Fruit fly (Drosophila melanogaster) whole organism, embryonic: ENCODE measurements around the gene Trm7-34.
A peak's percentile ranks its signal among the peaks of the same experiment; 100 is the strongest.

Source experiments
- Aef1 ChIP-seq: fragments of 200-800 bp; sonication (Bioruptor generic); IDR thresholded peaks from 3 replicates; pipeline ENCODE4 v1.3.6; 2022; ENCODE audit warnings: missing biosample characterization, missing genetic modification characterization
- Antp ChIP-seq: fragments of 200-800 bp; sonication (Bioruptor generic); optimal IDR thresholded peaks from 3 replicates; lab custom pipeline; 2016; ENCODE audit warnings: missing biosample characterization, missing genetic modification characterization
- BEAF-32 ChIP-seq: fragments of 200-800 bp; sonication (Bioruptor generic); optimal IDR thresholded peaks from 3 replicates; lab custom pipeline; 2017; ENCODE audit warnings: missing biosample characterization, missing genetic modification characterization, mild to moderate bottlenecking, moderate library complexity, missing genetic modification reagents
- Bgb ChIP-seq: fragments of 200-800 bp; sonication (Bioruptor generic); IDR thresholded peaks from 2 replicates; pipeline ENCODE4 v1.3.6; 2022; ENCODE audit warnings: missing biosample characterization, missing genetic modification characterization; ENCODE audit not compliant: partially characterized antibody
- CG10431 ChIP-seq: fragments of 200-800 bp; sonication (Bioruptor generic); optimal IDR thresholded peaks from 3 replicates; lab custom pipeline; 2018; ENCODE audit warnings: missing biosample characterization, mild to moderate bottlenecking, missing genetic modification characterization
- CG10543 ChIP-seq: fragments of 200-800 bp; sonication (Bioruptor generic); optimal IDR thresholded peaks from 3 replicates; lab custom pipeline; 2017; ENCODE audit warnings: missing biosample characterization, mild to moderate bottlenecking, missing genetic modification characterization, moderate library complexity
- CG11695 ChIP-seq: fragments of 200-800 bp; sonication (Bioruptor generic); IDR thresholded peaks from 3 replicates; pipeline ENCODE4 v1.3.6; 2022; ENCODE audit warnings: missing biosample characterization, missing genetic modification characterization
- CG12104 ChIP-seq: fragments of 200-800 bp; sonication (Bioruptor generic); optimal IDR thresholded peaks from 3 replicates; lab custom pipeline; 2016; ENCODE audit warnings: missing biosample characterization, missing genetic modification characterization
- CG13296 ChIP-seq: fragments of 200-800 bp; sonication (Bioruptor generic); optimal IDR thresholded peaks from 3 replicates; lab custom pipeline; 2018; ENCODE audit warnings: missing biosample characterization, mild to moderate bottlenecking, missing genetic modification characterization
- CG14014 ChIP-seq: fragments of 200-800 bp; sonication (Bioruptor generic); IDR thresholded peaks from 2 replicates; pipeline ENCODE4 v1.3.6; 2022; ENCODE audit warnings: missing biosample characterization, missing genetic modification characterization
- CG14050 ChIP-seq: fragments of 200-800 bp; sonication (Bioruptor generic); IDR thresholded peaks from 3 replicates; pipeline ENCODE4 v1.3.6; 2022; ENCODE audit warnings: missing biosample characterization, missing genetic modification characterization
- CG14667 ChIP-seq: fragments of 200-800 bp; sonication (Bioruptor generic); IDR thresholded peaks from 2 replicates; pipeline ENCODE4 v1.3.6; 2022; ENCODE audit warnings: missing biosample characterization, missing genetic modification characterization
- CG15011 ChIP-seq: fragments of 200-800 bp; sonication (Bioruptor generic); optimal IDR thresholded peaks from 3 replicates; lab custom pipeline; 2018; ENCODE audit warnings: missing biosample characterization, mild to moderate bottlenecking, missing genetic modification characterization
- CG16813 ChIP-seq: fragments of 200-800 bp; sonication (Bioruptor generic); IDR thresholded peaks from 3 replicates; pipeline ENCODE4 v1.3.6; 2022; ENCODE audit warnings: missing biosample characterization, missing genetic modification characterization; ENCODE audit not compliant: partially characterized antibody
- CG16863 ChIP-seq: fragments of 200-800 bp; sonication (Bioruptor generic); optimal IDR thresholded peaks from 3 replicates; lab custom pipeline; 2016; ENCODE audit warnings: missing biosample characterization, missing genetic modification characterization
- CG17186 ChIP-seq: fragments of 200-800 bp; sonication (Bioruptor generic); optimal IDR thresholded peaks from 3 replicates; lab custom pipeline; 2017; ENCODE audit warnings: missing biosample characterization, missing genetic modification reagents, missing genetic modification characterization
- CG18599 ChIP-seq: fragments of 200-800 bp; sonication (Bioruptor generic); optimal IDR thresholded peaks from 3 replicates; lab custom pipeline; 2017; ENCODE audit warnings: missing biosample characterization, missing genetic modification characterization, mild to moderate bottlenecking, moderate library complexity, missing genetic modification reagents
- CG2116 ChIP-seq: fragments of 200-800 bp; sonication (Bioruptor generic); optimal IDR thresholded peaks from 3 replicates; lab custom pipeline; 2018; ENCODE audit warnings: missing biosample characterization, mild to moderate bottlenecking, missing genetic modification characterization
- CG2199 ChIP-seq: fragments of 200-800 bp; sonication (Bioruptor generic); IDR thresholded peaks from 3 replicates; pipeline ENCODE4 v1.3.6; 2022; ENCODE audit warnings: missing biosample characterization, missing genetic modification characterization
- CG30020 ChIP-seq: fragments of 200-800 bp; optimal IDR thresholded peaks from 2 replicates; lab custom pipeline; 2019; ENCODE audit warnings: missing biosample characterization, mild to moderate bottlenecking, missing genetic modification characterization, moderate library complexity
- CG32772 ChIP-seq: fragments of 200-800 bp; sonication (Bioruptor generic); IDR thresholded peaks from 2 replicates; pipeline ENCODE4 v1.3.6; 2022; ENCODE audit warnings: missing biosample characterization, missing genetic modification characterization
- CG3726 ChIP-seq: fragments of 200-800 bp; sonication (Bioruptor generic); IDR thresholded peaks from 3 replicates; pipeline ENCODE4, ENCODE4 v1.3.6; 2022; ENCODE audit warnings: missing biosample characterization, missing genetic modification characterization
- CG3995 ChIP-seq: fragments of 200-800 bp; sonication (Bioruptor generic); optimal IDR thresholded peaks from 3 replicates; lab custom pipeline; 2016; ENCODE audit warnings: missing biosample characterization, missing genetic modification characterization
- CG7357 ChIP-seq: fragments of 200-800 bp; sonication (Bioruptor generic); IDR thresholded peaks from 3 replicates; pipeline ENCODE4 v1.3.6; 2022; ENCODE audit warnings: missing biosample characterization, missing genetic modification characterization
- CG7556 ChIP-seq: fragments of 200-800 bp; sonication (Bioruptor generic); optimal IDR thresholded peaks from 2 replicates; lab custom pipeline; 2017; ENCODE audit warnings: missing biosample characterization, mild to moderate bottlenecking, missing genetic modification characterization
- CG7786 ChIP-seq: fragments of 200-800 bp; sonication (Bioruptor generic); optimal IDR thresholded peaks from 2 replicates; lab custom pipeline; 2016; ENCODE audit warnings: missing biosample characterization, missing genetic modification characterization
- Dfd ChIP-seq, 2 experiments: fragments of >200 bp; optimal IDR thresholded peaks; 2 replicates each; lab custom pipeline; 2017; ENCODE audit warnings: missing biosample characterization in 2 of 2, missing genetic modification characterization in 2 of 2
- ERR ChIP-seq: fragments of 200-800 bp; sonication (Bioruptor generic); optimal IDR thresholded peaks from 2 replicates; lab custom pipeline; 2016; ENCODE audit warnings: missing biosample characterization, missing genetic modification characterization
- HLH4C ChIP-seq: fragments of 200-800 bp; sonication (Bioruptor generic); IDR thresholded peaks from 3 replicates; pipeline ENCODE4 v1.3.6; 2022; ENCODE audit warnings: missing biosample characterization, missing genetic modification characterization; ENCODE audit not compliant: partially characterized antibody
- HLHmδ ChIP-seq: fragments of 200-800 bp; sonication (Bioruptor generic); optimal IDR thresholded peaks from 2 replicates; lab custom pipeline; 2018; ENCODE audit warnings: missing biosample characterization, mild to moderate bottlenecking, missing genetic modification characterization, moderate library complexity
- Hey ChIP-seq: fragments of 200-800 bp; sonication (Bioruptor generic); optimal IDR thresholded peaks from 3 replicates; lab custom pipeline; 2018; ENCODE audit warnings: missing biosample characterization, mild to moderate bottlenecking, missing genetic modification characterization
- Mad ChIP-seq: fragments of 200-800 bp; sonication (Bioruptor generic); optimal IDR thresholded peaks from 2 replicates; lab custom pipeline; 2016; ENCODE audit warnings: missing biosample characterization, missing genetic modification characterization
- Mrtf ChIP-seq: fragments of 200-800 bp; sonication (Bioruptor generic); IDR thresholded peaks from 3 replicates; pipeline ENCODE4 v1.3.6; 2022; ENCODE audit warnings: missing biosample characterization, missing genetic modification characterization
- NFAT ChIP-seq: fragments of 200-800 bp; sonication (Bioruptor generic); IDR thresholded peaks from 2 replicates; pipeline ENCODE4 v1.3.6; 2022; ENCODE audit warnings: missing biosample characterization, missing genetic modification characterization
- Nf-YB ChIP-seq: fragments of 200-800 bp; sonication (Bioruptor generic); optimal IDR thresholded peaks from 3 replicates; lab custom pipeline; 2019; ENCODE audit warnings: missing biosample characterization, mild to moderate bottlenecking, missing genetic modification characterization, moderate library complexity
- Taf1 ChIP-seq: fragments of 200-800 bp; sonication (Bioruptor generic); IDR thresholded peaks from 2 replicates; pipeline ENCODE4 v1.3.6; 2022; ENCODE audit warnings: missing biosample characterization, missing genetic modification characterization
- aop ChIP-seq: fragments of 200-800 bp; sonication (Bioruptor generic); IDR thresholded peaks from 2 replicates; pipeline ENCODE4 v1.3.6; 2022; ENCODE audit warnings: missing biosample characterization, missing genetic modification characterization
- chif ChIP-seq, 2 experiments: fragments of 200-800 bp; sonication (Bioruptor generic); optimal IDR thresholded peaks; 3 replicates each; lab custom pipeline; 2016; ENCODE audit warnings: missing biosample characterization in 2 of 2, missing genetic modification characterization in 2 of 2
- eve ChIP-seq, 2 experiments: fragments of >200 bp; optimal IDR thresholded peaks; 2 replicates each; lab custom pipeline; 2017; ENCODE audit warnings: missing biosample characterization in 2 of 2, missing genetic modification characterization in 2 of 2
- ewg ChIP-seq: fragments of 200-800 bp; sonication (Bioruptor generic); optimal IDR thresholded peaks from 3 replicates; lab custom pipeline; 2017; ENCODE audit warnings: mild to moderate bottlenecking, missing biosample characterization, missing genetic modification reagents, missing genetic modification characterization
- kay ChIP-seq: fragments of 200-800 bp; sonication (Bioruptor generic); optimal IDR thresholded peaks from 2 replicates; lab custom pipeline; 2016; ENCODE audit warnings: missing biosample characterization, missing genetic modification characterization
- klu ChIP-seq: fragments of 200-800 bp; sonication (Bioruptor generic); IDR thresholded peaks from 2 replicates; pipeline ENCODE4 v1.3.6; 2022; ENCODE audit warnings: missing biosample characterization, missing genetic modification characterization
- luna ChIP-seq: fragments of 200-800 bp; sonication (Bioruptor generic); optimal IDR thresholded peaks from 2 replicates; lab custom pipeline; 2016; ENCODE audit warnings: missing biosample characterization, missing genetic modification characterization
- nau ChIP-seq: fragments of 200-800 bp; sonication (Bioruptor generic); optimal IDR thresholded peaks from 3 replicates; lab custom pipeline; 2017; ENCODE audit warnings: missing biosample characterization, mild to moderate bottlenecking, missing genetic modification characterization, missing genetic modification reagents
- onecut ChIP-seq: fragments of 200-800 bp; sonication (Bioruptor generic); IDR thresholded peaks from 2 replicates; pipeline ENCODE4 v1.3.6; 2022; ENCODE audit warnings: missing biosample characterization, missing genetic modification characterization
- pho ChIP-seq: fragments of 200-800 bp; sonication (Bioruptor generic); optimal IDR thresholded peaks from 2 replicates; lab custom pipeline; 2016; ENCODE audit warnings: missing biosample characterization, missing genetic modification characterization
- sc ChIP-seq, 3 experiments: fragments of >200 bp in 2 of 3; fragments of 200-800 bp in 1 of 3; sonication (Bioruptor generic) in 1 of 3; optimal IDR thresholded peaks; 2 replicates in 2 of 3; 3 replicates in 1 of 3; lab custom pipeline; 2017; ENCODE audit warnings: mild to moderate bottlenecking in 1 of 3, missing biosample characterization in 1 of 3, missing genetic modification characterization in 1 of 3, missing genetic modification reagents in 1 of 3
- slbo ChIP-seq: fragments of 200-800 bp; sonication (Bioruptor generic); IDR thresholded peaks from 2 replicates; pipeline ENCODE4 v1.3.6; 2022; ENCODE audit warnings: missing biosample characterization, missing genetic modification characterization
- stc ChIP-seq: fragments of 200-800 bp; sonication (Bioruptor generic); IDR thresholded peaks from 2 replicates; pipeline ENCODE4 v1.3.6; 2022; ENCODE audit warnings: missing biosample characterization, missing genetic modification characterization
- tin ChIP-seq: fragments of 200-800 bp; sonication (Bioruptor generic); optimal IDR thresholded peaks from 3 replicates; lab custom pipeline; 2016; ENCODE audit warnings: missing biosample characterization, missing genetic modification characterization

Gene Trm7-34

dm6 chr3R:21101453-21102214 is 32.0 kb downstream of the Trm7-34 start, which contains the start of the genes CG7044 and Tbc1d22 (continued):
- TF ChIP-seq Dfd (GFP tag; optimal IDR thresholded peaks at IDR 0.05; lab: Kevin White, UChicago) = no peak
- TF ChIP-seq Mrtf (GFP tag; lab: Robert Waterston, UW) = no peak; the same call in 2 of the 3 replicates
- TF ChIP-seq stc (GFP tag; lab: Robert Waterston, UW) = no peak
- TF ChIP-seq CG7556 = peak; percentile 60
- no peak for TF ChIP-seq CG14050 (GFP tag; lab: Robert Waterston, UW)
- peak; percentile 41 for TF ChIP-seq CG30020 (tag; lab: Kevin White, UChicago)
- TF ChIP-seq CG12104 = peak; percentile 40
- TF ChIP-seq pho = peak; percentile 33
- no peak for TF ChIP-seq Taf1 (GFP tag; lab: Robert Waterston, UW)
- TF ChIP-seq HLH4C (GFP tag; lab: Robert Waterston, UW) = no peak
- no peak; the same call in 1 of the 2 replicates for TF ChIP-seq CG32772 (GFP tag; lab: Robert Waterston, UW)
- no peak for TF ChIP-seq Hey
- TF ChIP-seq Bgb = peak; percentile 27; the same call in 1 of the 2 replicates
- TF ChIP-seq Antp (GFP tag; lab: Kevin White, UChicago) = no peak
- TF ChIP-seq CG16863 (GFP tag; lab: Kevin White, UChicago) = no peak
- no peak for TF ChIP-seq klu (GFP tag; lab: Robert Waterston, UW)
- no peak for TF ChIP-seq aop
- peak; percentile 96 for TF ChIP-seq CG3995 (GFP tag; lab: Kevin White, UChicago)
- TF ChIP-seq CG14014 (GFP tag; lab: Robert Waterston, UW) = no peak
- peak; percentile 15 for TF ChIP-seq ewg (GFP tag; lab: Kevin White, UChicago)
- no peak for TF ChIP-seq CG10543
- no peak for TF ChIP-seq CG3726 (GFP tag; lab: Robert Waterston, UW)
- no peak for TF ChIP-seq CG7786 (GFP tag; lab: Kevin White, UChicago)
- peak in 1 of 2 experiments; percentile 20 for TF ChIP-seq chif (GFP tag; optimal IDR thresholded peaks at IDR 0.05; lab: Kevin White, UChicago)
- no peak for TF ChIP-seq CG18599 (GFP tag; lab: Kevin White, UChicago)
- TF ChIP-seq luna (GFP tag; lab: Kevin White, UChicago) = no peak
- peak; percentile 51 for TF ChIP-seq tin
- 0 out of 3 replicates have a peak, but pooled peaks have one; percentile 23 for TF ChIP-seq Aef1 (GFP tag; lab: Robert Waterston, UW)
- TF ChIP-seq CG11695 (GFP tag; lab: Robert Waterston, UW) = no peak
- 0 out of 3 replicates have a peak, but pooled peaks have one; percentile 34 for TF ChIP-seq CG2199 (GFP tag; lab: Robert Waterston, UW)
- TF ChIP-seq CG2116 (GFP tag; lab: Kevin White, UChicago) = peak; percentile 29
- TF ChIP-seq onecut = no peak

dm6 chr3R:21097631-21098117 is 36.0 kb downstream of the Trm7-34 start, which contains the start of gene RhoGAP93B:
Gene RhoGAP93B (minus strand): TSS chr3R:21097827.
- TF ChIP-seq CG13296 (GFP tag; lab: Kevin White, UChicago) (peak; percentile 64), nau (GFP tag; lab: Kevin White, UChicago) (no peak), CG10431 (GFP tag; lab: Kevin White, UChicago) (no peak), BEAF-32 (peak; percentile 100), ERR (GFP tag; lab: Kevin White, UChicago) (peak; percentile 80), kay (GFP tag; lab: Kevin White, UChicago) (peak; percentile 64), CG14667 (GFP tag; lab: Robert Waterston, UW) (peak; percentile 91), CG17186 (GFP tag; lab: Kevin White, UChicago) (peak; percentile 91), NFAT (GFP tag; lab: Robert Waterston, UW) (peak; percentile 94), CG15011 (GFP tag; lab: Kevin White, UChicago) (no peak), CG16813 (GFP tag; lab: Robert Waterston, UW) (peak; percentile 100), Nf-YB (GFP tag; lab: Kevin White, UChicago) (peak; percentile 53), sc (optimal IDR thresholded peaks at IDR 0.05; lab: Kevin White, UChicago) (no peak), sc (GFP tag; optimal IDR thresholded peaks at IDR 0.05; lab: Kevin White, UChicago) (peak; percentile 28), slbo (GFP tag; lab: Robert Waterston, UW) (peak; percentile 93), HLHmδ (GFP tag; lab: Kevin White, UChicago) (peak; percentile 57), eve (GFP tag; optimal IDR thresholded peaks at IDR 0.05; lab: Kevin White, UChicago) (peak in 1 of 2 experiments; percentile 20), luna (GFP tag; lab: Kevin White, UChicago) (peak; percentile 53), Mad (peak; percentile 85), CG7357 (GFP tag; lab: Robert Waterston, UW) (peak; percentile 79; the same call in 2 of the 3 replicates)
